Fruit fly (Drosophila melanogaster) whole organism: ENCODE results near the gene bor.

Experiments
- CG8478 ChIP-seq: fragments of >200 bp; optimal IDR thresholded peaks from 2 replicates; lab custom pipeline; 2018; ENCODE audit warnings: inconsistent platforms
- Dll ChIP-seq: fragments of >200 bp; optimal IDR thresholded peaks from 2 replicates; lab custom pipeline; 2017
- EcR ChIP-seq, 2 experiments: fragments of >200 bp; optimal IDR thresholded peaks; 2 replicates each; lab custom pipeline; 2017; ENCODE audit warnings: missing biosample characterization in 2 of 2, missing genetic modification characterization in 2 of 2, missing genetic modification reagents in 2 of 2
- pan ChIP-seq: fragments of >200 bp; optimal IDR thresholded peaks from 2 replicates; lab custom pipeline; 2017
- psq ChIP-seq: fragments of >200 bp; optimal IDR thresholded peaks from 2 replicates; lab custom pipeline; 2017
- usp ChIP-seq: fragments of >200 bp; optimal IDR thresholded peaks from 2 replicates; lab custom pipeline; 2017; ENCODE audit warnings: missing biosample characterization, missing genetic modification characterization, mixed read lengths

The bor gene

DNA sequence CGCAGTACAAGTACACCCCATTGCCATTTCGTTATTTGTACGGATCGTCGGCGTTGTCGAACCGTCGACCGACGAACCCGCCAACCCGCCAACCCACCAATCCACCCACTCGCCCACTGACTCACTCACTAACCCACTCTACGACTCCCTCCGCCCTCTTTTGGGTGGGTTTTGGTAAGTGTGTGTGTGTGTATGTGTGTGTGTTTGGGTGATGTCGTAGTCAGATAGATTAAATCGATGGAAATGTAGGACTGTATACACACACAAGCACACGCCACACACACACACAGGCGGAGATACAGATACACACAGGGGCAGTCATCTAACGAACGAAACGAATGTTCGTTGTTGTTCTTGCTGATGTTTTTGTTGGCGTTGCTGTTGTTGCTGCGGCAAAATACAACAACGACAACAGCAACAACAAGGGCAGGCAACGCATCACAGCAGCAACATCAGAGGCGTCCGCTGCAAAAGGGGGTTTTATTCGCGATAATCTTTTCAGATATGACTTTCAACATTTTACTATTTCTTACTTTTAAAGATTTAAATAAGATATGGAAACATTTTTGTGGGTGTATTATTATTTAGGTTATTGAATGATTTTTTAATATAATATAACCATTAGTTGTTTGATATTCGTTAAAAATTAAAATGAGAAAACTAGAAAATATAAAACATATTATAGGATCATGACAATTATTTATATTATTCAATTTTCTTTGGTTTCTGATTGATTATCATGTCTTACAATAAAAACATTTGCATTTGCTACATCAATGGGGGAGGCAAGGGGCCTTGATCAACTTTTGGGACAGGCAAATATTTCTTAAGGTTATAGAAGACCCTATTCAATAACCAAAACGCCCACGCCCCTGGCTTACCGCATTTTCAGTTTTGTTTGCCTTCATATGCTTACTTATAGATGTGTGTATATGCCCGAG lies 42.3 kb downstream of the bor start:
- no peak for TF ChIP-seq psq (lab: Kevin White, UChicago)
- no peak for TF ChIP-seq CG8478 (lab: Kevin White, UChicago)
- TF ChIP-seq pan (lab: Kevin White, UChicago), result no peak
- TF ChIP-seq usp (GFP tag; lab: Kevin White, UChicago), result no peak
- TF ChIP-seq Dll, result no peak
- TF ChIP-seq EcR (GFP tag; optimal IDR thresholded peaks at IDR 0.05; lab: Kevin White, UChicago), result no peak

DNA sequence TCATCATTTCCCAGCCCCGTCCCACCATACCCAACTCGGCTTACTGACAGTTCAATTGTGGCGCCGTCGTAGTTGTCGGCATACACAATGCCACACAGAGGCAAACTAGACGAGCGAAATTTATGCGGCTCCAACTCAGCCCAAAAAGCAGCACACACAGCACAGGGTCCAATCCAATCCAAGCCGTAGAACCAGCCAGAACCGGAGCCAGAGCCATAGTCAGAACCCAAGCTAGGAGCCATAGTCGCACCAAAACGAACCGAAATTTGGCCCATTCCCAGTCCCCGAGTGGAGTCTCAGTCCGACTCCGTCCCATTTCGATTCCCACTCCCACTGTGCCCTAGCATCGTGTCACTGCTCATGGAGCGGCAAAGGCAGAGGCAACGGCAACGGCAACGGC lies 43.1 kb downstream of the bor start:
- TF ChIP-seq Dll, result no peak
- TF ChIP-seq usp (GFP tag; lab: Kevin White, UChicago), result no peak
- no peak for TF ChIP-seq CG8478 (lab: Kevin White, UChicago)
- TF ChIP-seq EcR (GFP tag; optimal IDR thresholded peaks at IDR 0.05; lab: Kevin White, UChicago), result no peak
- no peak for TF ChIP-seq psq (lab: Kevin White, UChicago)
- TF ChIP-seq pan (lab: Kevin White, UChicago), result no peak

DNA sequence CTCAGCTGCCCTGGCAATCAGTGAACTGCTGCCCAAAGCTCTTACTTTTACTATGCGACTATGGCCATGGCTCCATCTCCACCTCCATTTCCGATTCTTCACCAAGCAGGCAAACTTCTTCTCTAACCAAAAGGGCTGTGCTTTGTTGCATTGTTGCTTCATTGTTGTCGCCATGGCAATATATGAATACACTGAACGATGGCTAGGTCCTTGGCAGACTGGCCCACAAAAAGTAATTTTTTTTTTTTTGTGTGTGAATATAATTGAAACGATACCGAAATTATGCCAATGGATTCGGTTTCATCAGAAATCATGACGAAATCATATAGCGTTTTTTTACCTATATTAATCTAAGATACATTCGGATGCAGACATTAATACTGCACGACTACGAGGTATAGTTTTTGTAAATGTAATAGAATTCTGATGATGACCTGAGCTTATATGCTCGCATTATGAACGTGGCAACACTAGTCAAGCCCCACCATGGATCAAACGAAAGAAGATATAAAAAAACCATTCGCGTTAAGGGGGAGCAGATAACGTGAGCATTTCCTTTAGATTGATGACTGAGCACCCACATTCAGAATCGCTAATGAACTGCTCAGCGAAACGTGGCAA lies 43.8 kb downstream of the bor start:
- TF ChIP-seq usp (GFP tag; lab: Kevin White, UChicago) (no peak), CG8478 (lab: Kevin White, UChicago) (no peak), psq (lab: Kevin White, UChicago) (no peak), pan (lab: Kevin White, UChicago) (no peak), Dll (no peak), EcR (GFP tag; optimal IDR thresholded peaks at IDR 0.05; lab: Kevin White, UChicago) (no peak)

DNA sequence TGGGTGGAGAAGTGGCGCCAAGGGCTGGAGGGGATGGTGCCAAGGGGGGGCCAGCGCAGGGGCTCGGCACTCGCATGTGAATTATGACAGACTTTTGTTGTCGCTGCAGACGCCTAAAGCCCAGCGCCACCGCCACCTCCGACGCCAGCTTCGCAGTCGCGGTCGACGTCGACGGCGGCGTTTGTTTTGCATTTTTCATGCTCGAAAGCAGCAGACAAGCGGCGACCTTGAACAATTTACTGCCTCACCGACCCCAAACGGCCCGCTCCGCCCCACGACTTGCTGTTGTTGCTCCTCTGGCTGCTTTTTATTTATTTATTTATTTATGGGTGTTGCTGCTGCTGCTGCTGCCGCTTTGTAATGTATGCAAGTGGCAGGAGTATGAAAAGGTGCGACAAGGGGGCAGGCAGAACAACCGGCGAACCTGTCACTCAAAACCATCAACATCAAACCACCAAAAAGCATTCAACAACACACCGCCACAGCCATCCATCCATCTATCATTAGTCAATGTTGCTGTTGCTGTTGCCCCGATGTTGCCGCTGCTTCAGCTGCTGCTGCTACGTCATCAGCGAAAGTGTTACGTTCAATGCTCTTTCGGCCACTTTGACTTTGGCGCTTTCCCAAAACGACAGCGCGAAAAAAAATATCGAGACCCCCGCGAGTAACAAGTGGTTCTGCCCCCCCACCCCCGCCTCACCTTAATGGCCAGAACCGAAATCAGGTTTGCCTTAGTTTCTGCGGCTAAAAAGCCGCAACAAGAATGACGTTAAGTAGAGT lies 45.5 kb downstream of the bor start:
- TF ChIP-seq pan (lab: Kevin White, UChicago) (no peak), psq (lab: Kevin White, UChicago) (no peak), CG8478 (lab: Kevin White, UChicago) (no peak), Dll (no peak), usp (GFP tag; lab: Kevin White, UChicago) (no peak), EcR (GFP tag; optimal IDR thresholded peaks at IDR 0.05; lab: Kevin White, UChicago) (no peak)

DNA sequence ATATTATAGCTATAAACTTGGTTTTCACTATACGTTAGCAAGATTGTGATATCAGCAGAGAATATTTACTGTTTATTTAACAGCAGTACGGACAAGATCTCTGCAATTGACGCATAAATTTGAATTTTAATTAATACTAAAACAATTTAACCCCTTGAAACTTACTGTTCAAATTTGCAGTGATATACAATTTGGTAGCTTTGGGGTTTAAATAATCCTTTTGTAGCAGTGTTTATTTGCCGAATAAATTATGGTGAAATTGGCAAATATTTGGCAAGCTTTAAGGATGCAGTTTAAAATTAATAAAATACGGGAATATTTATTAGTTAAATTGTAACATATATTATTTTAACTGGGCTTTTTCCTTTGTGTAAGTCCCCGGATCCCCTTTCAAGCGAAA lies 46.5 kb downstream of the bor start:
- TF ChIP-seq pan (lab: Kevin White, UChicago) (no peak), CG8478 (lab: Kevin White, UChicago) (no peak), EcR (GFP tag; optimal IDR thresholded peaks at IDR 0.05; lab: Kevin White, UChicago) (no peak), psq (lab: Kevin White, UChicago) (no peak), Dll (no peak), usp (GFP tag; lab: Kevin White, UChicago) (no peak)

DNA sequence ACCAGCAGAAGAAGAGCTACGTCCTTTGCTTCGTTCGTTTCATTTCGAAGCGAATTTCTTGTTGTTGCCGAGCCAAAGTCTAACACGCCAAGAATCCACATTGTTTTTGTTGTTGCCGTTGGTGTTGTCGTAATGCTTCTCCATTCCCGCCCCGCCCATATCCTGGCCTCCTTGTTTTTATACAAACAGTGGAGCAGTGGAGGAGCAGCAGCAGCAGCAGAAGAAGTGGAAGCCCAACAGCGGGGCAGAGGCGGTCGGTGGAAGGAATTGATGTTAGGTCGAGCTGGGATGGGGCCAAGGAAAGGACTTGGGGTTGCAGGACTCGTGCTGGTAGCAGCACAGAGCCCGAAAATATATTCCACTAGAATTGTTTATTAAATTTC lies 48.6 kb downstream of the bor start:
- no peak for TF ChIP-seq EcR (GFP tag; optimal IDR thresholded peaks at IDR 0.05; lab: Kevin White, UChicago)
- TF ChIP-seq CG8478 (lab: Kevin White, UChicago), result no peak
- TF ChIP-seq usp (GFP tag; lab: Kevin White, UChicago), result no peak
- TF ChIP-seq pan (lab: Kevin White, UChicago), result no peak

DNA sequence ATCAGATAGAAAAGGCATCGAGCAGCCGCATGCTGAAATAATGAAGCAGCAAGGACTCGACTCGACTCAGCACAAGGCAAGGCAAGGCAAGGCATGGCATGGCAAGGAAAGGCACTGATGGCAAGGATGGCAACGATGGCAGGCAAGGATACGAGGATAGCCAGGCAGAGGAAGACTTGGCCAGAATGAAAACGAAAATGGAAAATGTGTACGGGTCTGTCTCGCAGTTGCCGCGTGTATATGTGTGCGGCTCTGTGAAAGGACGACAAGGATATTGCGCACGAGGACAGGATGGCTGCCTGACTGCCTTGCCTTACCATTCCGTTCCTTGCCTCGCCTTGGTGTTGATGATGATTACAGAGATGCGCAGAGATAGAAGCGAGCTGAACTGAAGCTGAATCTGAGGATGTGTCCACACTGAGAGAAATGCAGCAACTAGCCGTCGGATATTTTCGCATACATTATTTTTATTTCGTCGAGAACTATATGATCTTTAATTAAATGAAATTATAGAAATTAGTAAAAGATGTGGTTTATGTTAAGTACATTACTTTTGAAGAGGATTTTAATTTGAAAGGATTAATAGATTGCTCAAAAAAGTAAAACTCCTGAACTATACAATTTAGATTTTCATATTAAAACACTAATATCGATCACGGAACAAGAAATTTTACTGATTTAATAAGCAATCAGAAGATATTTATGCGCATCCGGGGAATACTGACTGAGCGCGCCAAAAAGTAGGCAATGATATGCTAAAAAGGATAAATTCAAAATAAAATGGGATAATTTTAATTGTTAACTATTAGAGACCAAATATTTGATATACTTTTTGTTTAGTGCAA lies 49.2 kb downstream of the bor start:
- no peak for TF ChIP-seq psq (lab: Kevin White, UChicago)
- no peak for TF ChIP-seq Dll
- no peak for TF ChIP-seq EcR (GFP tag; optimal IDR thresholded peaks at IDR 0.05; lab: Kevin White, UChicago)
- TF ChIP-seq usp (GFP tag; lab: Kevin White, UChicago), result no peak

DNA sequence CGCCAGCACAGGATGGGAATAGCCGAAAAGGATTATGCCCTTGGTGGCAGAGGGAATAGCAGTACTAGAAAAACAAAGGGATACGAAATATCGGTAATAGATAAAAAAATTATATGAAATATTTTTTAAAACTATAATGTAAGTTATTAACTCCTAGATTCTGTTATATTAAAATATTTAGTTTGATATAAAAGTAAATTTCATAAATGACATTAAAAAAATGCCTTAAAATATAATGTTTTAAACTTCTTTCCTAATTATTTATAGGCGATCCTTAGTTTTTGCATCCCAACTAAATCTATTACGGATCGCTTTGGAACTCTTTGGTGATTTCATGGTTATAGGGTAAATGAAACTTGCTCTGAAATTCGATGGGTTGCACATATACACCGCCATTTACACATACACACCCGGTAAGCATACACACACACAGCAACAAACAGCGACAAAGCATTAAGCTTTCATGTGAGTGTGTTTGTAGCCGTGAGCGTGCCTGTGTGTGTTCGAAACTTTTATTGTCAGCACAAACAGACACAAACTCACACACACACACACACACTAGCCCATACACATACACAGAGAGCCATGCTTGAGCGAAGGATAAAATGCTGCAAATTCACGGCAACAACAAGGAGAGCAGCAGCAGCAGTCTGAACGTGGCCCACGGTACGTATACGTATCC lies 50.0 kb downstream of the bor start:
- TF ChIP-seq CG8478 (lab: Kevin White, UChicago), result no peak
- TF ChIP-seq psq (lab: Kevin White, UChicago), result no peak
- no peak for TF ChIP-seq pan (lab: Kevin White, UChicago)
- no peak for TF ChIP-seq EcR (GFP tag; optimal IDR thresholded peaks at IDR 0.05; lab: Kevin White, UChicago)
- no peak for TF ChIP-seq usp (GFP tag; lab: Kevin White, UChicago)
- no peak for TF ChIP-seq Dll

DNA sequence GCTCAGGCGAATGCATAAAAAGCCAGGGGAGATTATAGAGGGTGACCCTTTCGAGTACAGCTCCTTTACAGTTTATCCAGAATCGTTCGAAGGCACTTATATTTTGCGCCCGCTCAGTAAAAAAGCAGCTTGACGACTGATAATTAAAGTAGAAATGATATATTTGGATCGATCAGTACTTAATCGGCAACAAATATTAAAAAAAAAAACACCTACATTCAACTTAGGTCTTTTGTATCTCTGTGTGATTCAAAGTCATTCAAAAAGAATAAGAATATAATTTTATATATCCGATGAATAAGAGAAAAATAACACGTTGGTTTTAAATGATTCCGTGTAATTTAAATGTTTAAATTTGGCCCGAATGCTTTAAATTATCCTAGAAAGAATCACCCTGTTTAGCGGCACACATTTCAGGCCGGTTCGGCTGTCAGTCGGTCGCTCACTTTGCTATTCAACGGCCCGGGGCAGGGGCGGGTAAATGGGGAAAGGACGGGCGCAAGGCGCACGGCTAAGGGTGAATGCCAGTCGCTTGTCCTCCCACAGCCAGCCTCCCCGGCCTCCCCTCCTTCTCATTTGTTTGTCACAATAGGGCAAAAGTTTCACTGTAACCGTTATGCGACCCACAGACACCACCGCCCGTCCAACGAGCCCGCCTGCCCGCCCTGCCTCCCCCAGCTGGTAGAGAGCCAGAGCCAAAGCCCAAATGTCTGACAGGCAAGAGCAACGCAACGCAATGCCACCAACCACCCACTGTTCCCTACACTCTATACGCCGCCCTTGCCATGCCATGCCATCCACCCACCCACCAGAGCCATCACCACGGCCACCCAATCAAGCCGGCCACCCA lies 50.8 kb downstream of the bor start:
- TF ChIP-seq psq (lab: Kevin White, UChicago) (no peak), Dll (no peak), EcR (GFP tag; optimal IDR thresholded peaks at IDR 0.05; lab: Kevin White, UChicago) (no peak), pan (lab: Kevin White, UChicago) (no peak), CG8478 (lab: Kevin White, UChicago) (no peak), usp (GFP tag; lab: Kevin White, UChicago) (no peak)
